Worm (Caenorhabditis elegans): Measurements from ENCODE around the gene rdy-2.

DNA sequence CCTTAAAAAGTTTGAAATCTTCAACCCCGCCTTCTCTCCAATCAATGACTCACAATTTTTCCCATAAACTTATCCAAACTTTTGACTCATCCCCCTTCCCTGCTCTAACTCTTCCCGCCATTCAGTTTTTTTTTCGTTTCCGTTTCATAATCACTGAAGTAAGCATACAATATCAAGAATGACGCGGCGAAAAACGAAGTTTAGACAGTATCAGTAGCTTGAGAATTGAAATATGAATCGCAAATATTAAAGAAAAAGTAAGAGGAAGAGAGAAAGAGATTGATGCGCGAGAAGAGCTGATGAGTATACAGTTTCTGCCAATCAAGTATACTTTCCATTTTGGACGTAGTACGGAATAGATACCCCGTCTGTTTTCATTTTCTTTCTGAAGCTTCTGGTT lies 23.3 kb downstream of the rdy-2 start:
- TF ChIP-seq ztf-29 (GFP tag; IDR thresholded peaks at IDR 0.05) (no peak), flt-1 (GFP tag; IDR thresholded peaks at IDR 0.05) (no peak), cog-1 (tag; optimal IDR thresholded peaks at IDR 0.05) (no peak), T22C8.4 (GFP tag; IDR thresholded peaks at IDR 0.05) (no peak), ztf-23 (GFP tag; IDR thresholded peaks at IDR 0.05) (no peak), klf-2 (GFP tag; conservative IDR thresholded peaks at IDR 0.05) (no peak), ref-1 (GFP tag; conservative IDR thresholded peaks at IDR 0.05) (no peak)

Data from whole organism, midembryonic.